Worm (Caenorhabditis elegans) whole organism, early embryonic: ENCODE measurements around the gene R10E9.4.

Experiments used
- B0310.2 ChIP-seq: sonication (generic microtip); optimal IDR thresholded peaks from 2 replicates; lab custom pipeline; 2016; ENCODE audit warnings: mild to moderate bottlenecking, missing genetic modification characterization, missing compliant biosample characterization
- F13C5.2 ChIP-seq: sonication (generic microtip); optimal IDR thresholded peaks from 2 replicates; lab custom pipeline; 2017; ENCODE audit warnings: mild to moderate bottlenecking, missing genetic modification characterization, inconsistent platforms, missing compliant biosample characterization
- aly-1 ChIP-seq: sonication (generic microtip); optimal IDR thresholded peaks from 2 replicates; lab custom pipeline; 2016; ENCODE audit warnings: missing genetic modification characterization, missing compliant biosample characterization
- ama-1 ChIP-seq: fragments of 150-350 bp; optimal IDR thresholded peaks from 2 replicates; lab custom pipeline; 2014
- ceh-13 ChIP-seq: fragments of 200-800 bp; sonication (Bioruptor generic); optimal IDR thresholded peaks from 2 replicates; lab custom pipeline; 2018; ENCODE audit warnings: mild to moderate bottlenecking, missing genetic modification characterization, missing compliant biosample characterization
- ceh-36 ChIP-seq: sonication (generic microtip); optimal IDR thresholded peaks from 2 replicates; lab custom pipeline; 2016; ENCODE audit warnings: missing genetic modification characterization, inconsistent platforms, missing compliant biosample characterization
- ets-7 ChIP-seq: sonication (generic microtip); optimal IDR thresholded peaks from 2 replicates; lab custom pipeline; 2016; ENCODE audit warnings: missing genotype, missing genetic modification characterization, missing compliant biosample characterization
- flt-1 ChIP-seq: fragments of 200-800 bp; sonication (Bioruptor generic); IDR thresholded peaks from 2 replicates; pipeline ENCODE4 v1.3.6; 2022; ENCODE audit warnings: missing genetic modification characterization, missing compliant biosample characterization
- hmbx-1 ChIP-seq: sonication (generic microtip); optimal IDR thresholded peaks from 2 replicates; lab custom pipeline; 2016; ENCODE audit warnings: mild to moderate bottlenecking, missing genetic modification characterization, missing compliant biosample characterization
- hmg-4 ChIP-seq: fragments of 200-800 bp; sonication (Bioruptor generic); optimal IDR thresholded peaks from 2 replicates; lab custom pipeline; 2018; ENCODE audit warnings: mild to moderate bottlenecking, missing genetic modification characterization, missing compliant biosample characterization
- hnd-1 ChIP-seq: sonication (generic microtip); optimal IDR thresholded peaks from 2 replicates; lab custom pipeline; 2016; ENCODE audit warnings: missing genetic modification characterization, missing compliant biosample characterization
- pes-1 ChIP-seq: fragments of 200-800 bp; sonication (Bioruptor generic); IDR thresholded peaks from 2 replicates; pipeline ENCODE4 v1.3.6; 2022; ENCODE audit warnings: missing genetic modification reagents, missing genetic modification characterization, missing compliant biosample characterization
- scrt-1 ChIP-seq: fragments of 200-800 bp; sonication (Bioruptor generic); IDR thresholded peaks from 2 replicates; pipeline ENCODE4 v1.3.6; 2022; ENCODE audit warnings: missing genetic modification characterization, missing compliant biosample characterization
- sea-1 ChIP-seq: fragments of 200-800 bp; sonication (Bioruptor generic); conservative IDR thresholded peaks from 2 replicates; pipeline ENCODE4 v1.3.6; 2022; ENCODE audit warnings: missing genetic modification characterization, missing compliant biosample characterization
- tbx-11 ChIP-seq: fragments of 200-800 bp; sonication (Bioruptor generic); IDR thresholded peaks from 2 replicates; pipeline ENCODE4 v1.3.6; 2022; ENCODE audit warnings: missing genetic modification characterization, missing compliant biosample characterization
- tbx-37 ChIP-seq: fragments of 200-800 bp; sonication (Bioruptor generic); conservative IDR thresholded peaks from 2 replicates; pipeline ENCODE4 v1.3.6; 2022; ENCODE audit warnings: missing genetic modification reagents, missing genetic modification characterization, missing compliant biosample characterization
- tra-4 ChIP-seq: sonication (generic microtip); optimal IDR thresholded peaks from 2 replicates; lab custom pipeline; 2017; ENCODE audit warnings: missing genetic modification characterization, missing compliant biosample characterization

Gene R10E9.4

DNA sequence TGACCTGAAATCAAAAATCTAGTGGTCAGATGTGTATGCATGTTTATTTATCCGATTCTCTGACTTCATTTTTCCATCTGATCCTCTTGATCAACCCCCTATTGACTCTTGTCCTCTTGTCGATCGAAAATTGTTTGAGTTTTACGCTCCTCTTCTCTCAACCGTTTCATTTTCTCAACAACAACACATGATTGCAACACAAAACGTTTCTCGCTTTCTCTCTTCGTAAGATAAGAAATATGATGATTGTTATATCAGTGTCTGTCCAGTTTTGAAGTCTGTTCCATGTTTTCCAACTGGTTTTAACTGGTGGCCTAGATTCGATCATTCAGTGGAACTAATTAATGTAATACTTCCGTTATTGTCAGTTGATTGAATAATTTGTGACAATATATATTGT, 20.5 kb downstream of the R10E9.4 start:
- TF ChIP-seq hmg-4 (no peak), tra-4 (tag; lab: Kevin White, UChicago) (no peak), pes-1 (GFP tag; lab: Robert Waterston, UW) (no peak), scrt-1 (no peak), ceh-13 (GFP tag; lab: Kevin White, UChicago) (no peak), ceh-36 (no peak), hnd-1 (tag; lab: Kevin White, UChicago) (no peak), flt-1 (no peak), aly-1 (tag; lab: Kevin White, UChicago) (no peak), B0310.2 (tag; lab: Kevin White, UChicago) (no peak), sea-1 (GFP tag; lab: Robert Waterston, UW) (no peak), tbx-37 (no peak), tbx-11 (GFP tag; lab: Robert Waterston, UW) (no peak), hmbx-1 (tag; lab: Kevin White, UChicago) (no peak), F13C5.2 (tag; lab: Kevin White, UChicago) (no peak), ets-7 (tag; lab: Kevin White, UChicago) (no peak), ama-1 (lab: Kevin White, UChicago) (no peak)

DNA sequence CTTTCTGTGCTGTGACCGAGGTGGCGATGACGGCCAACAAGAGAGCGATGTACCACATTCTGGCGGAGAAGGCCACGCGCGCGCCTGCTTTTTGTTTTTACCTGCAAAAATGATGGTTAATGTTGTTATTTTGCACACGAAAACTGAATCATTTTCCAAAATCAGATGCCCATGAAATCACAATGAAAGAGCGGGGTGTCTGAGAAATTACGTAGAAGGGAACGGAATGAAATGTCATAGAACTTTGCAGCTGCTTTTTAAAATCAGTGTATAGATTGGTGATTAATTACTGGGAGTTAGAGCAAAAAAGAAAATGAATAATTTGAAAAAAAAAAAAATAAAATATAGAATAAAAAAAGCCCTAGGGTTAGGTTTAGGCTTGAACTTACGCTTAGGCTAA, 36.8 kb downstream of the R10E9.4 start, which contains the start of gene npl-10:
npl-10 (minus strand) TSS at position 101 of the 400 bp plus-strand sequence.
- TF ChIP-seq tra-4 (tag; lab: Kevin White, UChicago) (no peak), tbx-37 (no peak), ama-1 (lab: Kevin White, UChicago) (no peak), pes-1 (GFP tag; lab: Robert Waterston, UW) (no peak), ets-7 (tag; lab: Kevin White, UChicago) (no peak), hmg-4 (no peak), hmbx-1 (tag; lab: Kevin White, UChicago) (no peak), B0310.2 (tag; lab: Kevin White, UChicago) (no peak), aly-1 (tag; lab: Kevin White, UChicago) (no peak)

- TF ChIP-seq tra-4 (tag; lab: Kevin White, UChicago), result no peak
- no peak for TF ChIP-seq ets-7 (tag; lab: Kevin White, UChicago)
- TF ChIP-seq tbx-11 (GFP tag; lab: Robert Waterston, UW), result no peak
- no peak for TF ChIP-seq tbx-37
- TF ChIP-seq ceh-13 (GFP tag; lab: Kevin White, UChicago), result no peak
- TF ChIP-seq F13C5.2 (tag; lab: Kevin White, UChicago), result no peak
Observed at ce11 chrIII:3931423-3931822, 41.2 kb downstream of the R10E9.4 start, which contains the start of gene F37A8.2. Gene F37A8.2 (minus strand): TSS chrIII:3931523.

DNA sequence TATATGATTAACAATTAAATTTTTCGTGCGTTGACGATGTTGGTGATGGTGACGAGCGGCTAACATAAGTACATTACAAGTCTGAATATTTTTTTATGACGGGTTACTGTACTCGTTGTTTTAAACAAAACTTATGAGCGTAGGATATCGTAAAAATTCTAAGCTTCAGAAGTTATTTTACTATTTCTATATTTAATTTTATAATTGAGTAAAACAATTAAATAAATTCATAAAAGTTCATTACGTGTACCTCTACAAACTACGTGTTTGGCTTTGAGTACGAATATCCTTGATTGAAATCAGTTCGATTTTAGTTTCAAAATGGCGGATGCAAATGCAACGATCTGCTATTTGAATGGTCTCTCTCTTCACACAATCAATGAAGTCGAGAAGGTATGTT, 44.5 kb downstream of the R10E9.4 start, which contains the start of gene F37A8.1:
F37A8.1 (plus strand) TSS at position 301 of the 400 bp plus-strand sequence.
- TF ChIP-seq scrt-1, result no peak
- no peak for TF ChIP-seq hmbx-1 (tag; lab: Kevin White, UChicago)
- TF ChIP-seq ceh-13 (GFP tag; lab: Kevin White, UChicago), result no peak
- TF ChIP-seq ama-1 (lab: Kevin White, UChicago), result no peak
- TF ChIP-seq ceh-36, result no peak
- TF ChIP-seq sea-1 (GFP tag; lab: Robert Waterston, UW), result no peak
- TF ChIP-seq flt-1, result no peak
- TF ChIP-seq tbx-37, result no peak
- TF ChIP-seq pes-1 (GFP tag; lab: Robert Waterston, UW), result no peak
- no peak for TF ChIP-seq hnd-1 (tag; lab: Kevin White, UChicago)
- TF ChIP-seq B0310.2 (tag; lab: Kevin White, UChicago), result no peak
- TF ChIP-seq ets-7 (tag; lab: Kevin White, UChicago), result no peak
- TF ChIP-seq F13C5.2 (tag; lab: Kevin White, UChicago), result no peak
- no peak for TF ChIP-seq tbx-11 (GFP tag; lab: Robert Waterston, UW)
- TF ChIP-seq hmg-4, result no peak
- TF ChIP-seq tra-4 (tag; lab: Kevin White, UChicago), result no peak
- TF ChIP-seq aly-1 (tag; lab: Kevin White, UChicago), result no peak

DNA sequence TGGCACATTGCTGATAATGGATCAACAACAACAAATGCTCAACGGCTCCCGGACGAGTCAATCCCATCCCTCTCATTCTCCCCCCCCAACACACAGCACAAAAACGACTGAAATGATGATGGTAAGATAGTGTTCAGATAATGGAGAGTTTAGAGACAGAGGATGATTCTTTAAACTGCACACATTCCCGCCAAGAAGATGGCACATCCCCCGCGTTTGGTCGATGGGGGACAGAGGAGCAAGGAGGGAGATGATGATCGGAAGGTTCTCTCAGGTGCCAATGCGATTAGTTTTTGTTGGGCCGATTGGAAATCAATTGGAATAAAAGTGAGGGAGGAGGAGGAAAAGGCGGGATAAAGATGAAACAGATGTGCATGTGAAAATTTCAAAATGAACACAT, 45.1 kb downstream of the R10E9.4 start:
- TF ChIP-seq pes-1 (GFP tag; lab: Robert Waterston, UW) (no peak), ceh-13 (GFP tag; lab: Kevin White, UChicago) (no peak), flt-1 (no peak), aly-1 (tag; lab: Kevin White, UChicago) (no peak), scrt-1 (no peak), ets-7 (tag; lab: Kevin White, UChicago) (no peak), ceh-36 (no peak), sea-1 (GFP tag; lab: Robert Waterston, UW) (no peak), hmg-4 (no peak), hnd-1 (tag; lab: Kevin White, UChicago) (no peak), tbx-37 (no peak), F13C5.2 (tag; lab: Kevin White, UChicago) (no peak), tra-4 (tag; lab: Kevin White, UChicago) (no peak), ama-1 (lab: Kevin White, UChicago) (no peak), hmbx-1 (tag; lab: Kevin White, UChicago) (no peak), B0310.2 (tag; lab: Kevin White, UChicago) (no peak), tbx-11 (GFP tag; lab: Robert Waterston, UW) (no peak)

- TF ChIP-seq hmg-4 (no peak), sea-1 (GFP tag; lab: Robert Waterston, UW) (no peak), ceh-13 (GFP tag; lab: Kevin White, UChicago) (no peak), tbx-37 (no peak), hmbx-1 (tag; lab: Kevin White, UChicago) (no peak), scrt-1 (no peak), tra-4 (tag; lab: Kevin White, UChicago) (no peak), ceh-36 (no peak), F13C5.2 (tag; lab: Kevin White, UChicago) (no peak), B0310.2 (tag; lab: Kevin White, UChicago) (no peak), flt-1 (no peak), ama-1 (lab: Kevin White, UChicago) (no peak), hnd-1 (tag; lab: Kevin White, UChicago) (no peak)
Observed at ce11 chrIII:3926801-3927200, 45.8 kb downstream of the R10E9.4 start.

DNA sequence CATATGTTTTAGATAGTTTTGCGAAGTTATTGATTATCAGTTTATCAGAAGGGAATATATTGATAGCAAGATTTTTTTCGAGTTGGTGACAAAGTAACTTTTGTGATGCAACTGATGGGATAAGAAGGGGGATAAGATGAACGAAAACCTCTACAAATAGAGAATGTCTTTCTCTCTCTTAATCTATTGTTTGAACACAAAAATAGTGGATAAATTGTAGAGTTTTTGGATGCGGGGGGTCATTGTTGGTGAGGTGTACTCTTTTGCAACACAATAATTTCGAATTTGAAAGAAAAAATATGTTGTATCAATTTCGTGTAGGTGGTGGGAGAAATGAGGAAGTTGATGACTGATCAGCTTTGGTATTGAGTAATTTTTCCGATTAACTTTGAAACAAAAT, 46.5 kb downstream of the R10E9.4 start, which contains the start of gene ZK1058.9:
ZK1058.9 (minus strand) TSS at position 101 of the 400 bp plus-strand sequence.
- TF ChIP-seq F13C5.2 (tag; lab: Kevin White, UChicago), result no peak
- TF ChIP-seq tbx-11 (GFP tag; lab: Robert Waterston, UW), result no peak
- TF ChIP-seq ets-7 (tag; lab: Kevin White, UChicago), result no peak
- no peak for TF ChIP-seq tbx-37
- no peak for TF ChIP-seq flt-1
- no peak for TF ChIP-seq hnd-1 (tag; lab: Kevin White, UChicago)
- no peak for TF ChIP-seq ceh-13 (GFP tag; lab: Kevin White, UChicago)
- no peak for TF ChIP-seq tra-4 (tag; lab: Kevin White, UChicago)
